Fruit fly (Drosophila melanogaster) whole organism, wandering third instar larva: Measurements from ENCODE around the gene ct.

Experiments
- Dfd ChIP-seq: fragments of >200 bp; optimal IDR thresholded peaks from 2 replicates; lab custom pipeline; 2017; ENCODE audit warnings: missing biosample characterization, missing genetic modification characterization
- HLH106 ChIP-seq: fragments of 200-800 bp; optimal IDR thresholded peaks from 3 replicates; lab custom pipeline; 2019; ENCODE audit warnings: missing biosample characterization, mild to moderate bottlenecking, missing genetic modification characterization, moderate library complexity
- Hr78 ChIP-seq: fragments of >200 bp; optimal IDR thresholded peaks from 2 replicates; lab custom pipeline; 2017; ENCODE audit warnings: missing biosample characterization, missing genetic modification characterization
- Myc ChIP-seq: fragments of >200 bp; optimal IDR thresholded peaks from 2 replicates; lab custom pipeline; 2017
- Sp1 ChIP-seq: fragments of 200-800 bp; sonication (Bioruptor generic); optimal IDR thresholded peaks from 3 replicates; lab custom pipeline; 2019; ENCODE audit warnings: missing biosample characterization, mild to moderate bottlenecking, missing genetic modification characterization, moderate library complexity
- br ChIP-seq: fragments of 200-800 bp; sonication (Bioruptor generic); optimal IDR thresholded peaks from 2 replicates; lab custom pipeline; 2016; ENCODE audit warnings: missing biosample characterization, missing genetic modification characterization
- brk ChIP-seq: fragments of 200-800 bp; sonication (Bioruptor generic); optimal IDR thresholded peaks from 2 replicates; lab custom pipeline; 2016; ENCODE audit warnings: missing biosample characterization, mild to moderate bottlenecking, missing genetic modification characterization
- foxo ChIP-seq, 2 experiments: fragments of 200-800 bp; sonication (Bioruptor generic); optimal IDR thresholded peaks; 2 replicates in 1 of 2; 3 replicates in 1 of 2; lab custom pipeline; 2016 to 2017; ENCODE audit warnings: missing biosample characterization in 2 of 2, missing genetic modification characterization in 2 of 2
- h ChIP-seq: fragments of 200-800 bp; sonication (Bioruptor generic); optimal IDR thresholded peaks from 3 replicates; lab custom pipeline; 2016; ENCODE audit warnings: missing biosample characterization, mild to moderate bottlenecking, missing genetic modification characterization
- lola ChIP-seq: fragments of >200 bp; optimal IDR thresholded peaks from 2 replicates; lab custom pipeline; 2017; ENCODE audit warnings: missing biosample characterization, missing genetic modification characterization
- psq ChIP-seq: fragments of 200-800 bp; sonication (Bioruptor generic); optimal IDR thresholded peaks from 3 replicates; lab custom pipeline; 2017; ENCODE audit warnings: missing biosample characterization, mild to moderate bottlenecking, missing genetic modification characterization, moderate library complexity
- woc ChIP-seq: sonication (Bioruptor generic); optimal IDR thresholded peaks from 2 replicates; lab custom pipeline; 2016; ENCODE audit warnings: missing biosample characterization, mild to moderate bottlenecking, missing genetic modification characterization

dm6 chrX:7691221-7691914 is 83.1 kb downstream of the ct start:
- TF ChIP-seq Myc (no peak), woc (no peak), foxo (GFP tag; optimal IDR thresholded peaks at IDR 0.05; lab: Kevin White, UChicago) (peak in 1 of 2 experiments; percentile 2), HLH106 (tag; lab: Kevin White, UChicago) (peak; percentile 52), br (GFP tag; lab: Kevin White, UChicago) (no peak), h (GFP tag; lab: Kevin White, UChicago) (no peak), lola (GFP tag; lab: Kevin White, UChicago) (no peak), brk (GFP tag; lab: Kevin White, UChicago) (no peak), Sp1 (GFP tag; lab: Kevin White, UChicago) (no peak), psq (no peak), Dfd (GFP tag; lab: Kevin White, UChicago) (no peak), Hr78 (GFP tag; lab: Kevin White, UChicago) (no peak)
